Fruit fly (Drosophila melanogaster): ENCODE measurements around the gene Orc2.

dm6 chr3R:13948237-13948636 lies 16.4 kb upstream of the Orc2 start, which contains the start of gene CG31517:
- no peak for TF ChIP-seq CG11902 (GFP tag; optimal IDR thresholded peaks at IDR 0.05)
- no peak for TF ChIP-seq net (GFP tag; optimal IDR thresholded peaks at IDR 0.05)
- TF ChIP-seq CG15336 (GFP tag; IDR thresholded peaks at IDR 0.05): no peak

Measured in whole organism, prepupa.